Fruit fly (Drosophila melanogaster) whole organism: ENCODE measurements around the gene CG46314.

Source experiments
- CG8478 ChIP-seq: fragments of >200 bp; optimal IDR thresholded peaks from 2 replicates; lab custom pipeline; 2018; ENCODE audit warnings: inconsistent platforms
- Dll ChIP-seq: fragments of >200 bp; optimal IDR thresholded peaks from 2 replicates; lab custom pipeline; 2017
- EcR ChIP-seq, 2 experiments: fragments of >200 bp; optimal IDR thresholded peaks; 2 replicates each; lab custom pipeline; 2017; ENCODE audit warnings: missing biosample characterization in 2 of 2, missing genetic modification characterization in 2 of 2, missing genetic modification reagents in 2 of 2
- pan ChIP-seq: fragments of >200 bp; optimal IDR thresholded peaks from 2 replicates; lab custom pipeline; 2017
- psq ChIP-seq: fragments of >200 bp; optimal IDR thresholded peaks from 2 replicates; lab custom pipeline; 2017
- usp ChIP-seq: fragments of >200 bp; optimal IDR thresholded peaks from 2 replicates; lab custom pipeline; 2017; ENCODE audit warnings: missing biosample characterization, missing genetic modification characterization, mixed read lengths

The CG46314 gene

DNA sequence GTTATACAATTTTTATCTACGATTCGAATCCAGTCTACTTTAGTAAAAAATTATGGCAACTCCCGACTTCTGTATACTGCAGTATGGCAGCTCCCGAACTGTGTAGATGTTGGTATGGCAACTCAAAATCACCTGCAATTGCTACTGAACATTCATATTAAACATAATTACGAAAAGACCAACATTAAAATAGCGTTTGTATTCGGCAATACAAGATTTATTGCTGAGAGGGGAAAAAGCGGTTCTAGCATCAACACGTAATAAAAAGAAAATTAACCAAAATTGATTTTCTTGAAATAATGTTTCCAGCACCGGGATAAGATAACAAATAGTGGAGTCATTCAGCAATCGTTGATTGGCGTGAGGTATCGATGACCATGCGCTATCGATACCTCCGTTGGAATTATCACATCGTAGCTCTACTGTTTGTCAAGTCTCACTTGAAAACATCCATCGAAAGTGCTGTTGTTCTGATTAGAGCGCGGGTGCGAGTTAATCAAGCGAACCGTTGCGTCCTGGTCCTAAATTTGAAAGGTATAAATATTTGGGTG lies 30.1 kb downstream of the CG46314 start, which contains the start of gene Tsp39D:
Gene Tsp39D (plus strand): TSS at position 405 of the 551 bp plus-strand sequence.
- TF ChIP-seq Dll (lab: Kevin White, UChicago) (no peak), EcR (GFP tag; optimal IDR thresholded peaks at IDR 0.05; lab: Kevin White, UChicago) (no peak), pan (no peak), usp (GFP tag; lab: Kevin White, UChicago) (no peak), psq (lab: Kevin White, UChicago) (no peak), CG8478 (lab: Kevin White, UChicago) (no peak)

- no peak for TF ChIP-seq Dll (lab: Kevin White, UChicago)
- TF ChIP-seq CG8478 (lab: Kevin White, UChicago), result no peak
- no peak for TF ChIP-seq usp (GFP tag; lab: Kevin White, UChicago)
- no peak for TF ChIP-seq pan
- no peak for TF ChIP-seq psq (lab: Kevin White, UChicago)
- no peak for TF ChIP-seq EcR (GFP tag; optimal IDR thresholded peaks at IDR 0.05; lab: Kevin White, UChicago)
These were observed 46.8 kb downstream of the CG46314 start, which contains the start of gene dtr for dm6 chr2L:21360916-21361315. dtr (plus strand) TSS chr2L:21361216.

DNA sequence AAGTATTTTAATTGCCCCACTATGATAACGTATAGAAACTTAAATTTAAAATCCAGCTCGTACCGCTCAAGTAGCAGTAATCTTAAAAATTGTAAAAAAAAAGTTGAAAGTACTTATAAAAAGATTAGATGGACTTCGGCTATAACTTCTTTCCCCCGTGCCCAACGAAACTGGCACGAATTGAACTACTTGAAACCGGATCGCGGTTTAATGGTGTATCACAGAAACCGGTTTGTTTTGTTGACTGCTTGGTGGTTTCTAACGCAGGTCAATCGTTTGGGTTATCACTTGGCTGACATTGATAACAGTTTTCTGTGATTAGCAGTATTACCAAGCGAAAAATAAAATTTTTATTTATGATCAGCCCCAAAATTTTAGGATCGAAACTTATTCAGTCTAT lies 53.1 kb downstream of the CG46314 start:
- TF ChIP-seq Dll (lab: Kevin White, UChicago) (no peak), psq (lab: Kevin White, UChicago) (no peak), EcR (GFP tag; optimal IDR thresholded peaks at IDR 0.05; lab: Kevin White, UChicago) (no peak), usp (GFP tag; lab: Kevin White, UChicago) (no peak), pan (no peak), CG8478 (lab: Kevin White, UChicago) (no peak)
